Worm (Caenorhabditis elegans): ENCODE results near the gene F54E2.1.

The F54E2.1 gene

ce11 chrV:2771560-2771959 is 38.6 kb upstream of the F54E2.1 start, which contains the start of gene srh-56:
srh-56 (plus strand) TSS chrV:2771860.
- TF ChIP-seq sem-4 (tag; optimal IDR thresholded peaks at IDR 0.05): no peak
- TF ChIP-seq ztf-4 (tag; optimal IDR thresholded peaks at IDR 0.05): no peak
- no peak for TF ChIP-seq nhr-25 (tag; optimal IDR thresholded peaks at IDR 0.05)
- TF ChIP-seq crh-2 (tag; optimal IDR thresholded peaks at IDR 0.05): no peak
- TF ChIP-seq nhr-23 (tag; optimal IDR thresholded peaks at IDR 0.05): no peak
- TF ChIP-seq ceh-16 (tag; optimal IDR thresholded peaks at IDR 0.05): no peak
- TF ChIP-seq nhr-21 (tag; optimal IDR thresholded peaks at IDR 0.05): no peak
- no peak for TF ChIP-seq gmeb-1 (tag; optimal IDR thresholded peaks at IDR 0.05)
- TF ChIP-seq peb-1 (tag; optimal IDR thresholded peaks at IDR 0.05): no peak

ce11 chrV:2774042-2774441 is 36.2 kb upstream of the F54E2.1 start, which contains the start of gene srj-18:
srj-18 (plus strand) TSS chrV:2774342.
- no peak for TF ChIP-seq crh-2 (tag; optimal IDR thresholded peaks at IDR 0.05)

- TF ChIP-seq nhr-21 (tag; optimal IDR thresholded peaks at IDR 0.05) (no peak), elt-1 (tag; optimal IDR thresholded peaks at IDR 0.05) (no peak), lin-11 (tag; optimal IDR thresholded peaks at IDR 0.05) (no peak), nhr-77 (tag; optimal IDR thresholded peaks at IDR 0.05) (no peak), mab-5 (tag; optimal IDR thresholded peaks at IDR 0.05) (no peak), egl-27 (tag; optimal IDR thresholded peaks at IDR 0.05) (no peak), gmeb-1 (tag; optimal IDR thresholded peaks at IDR 0.05) (no peak), F13H6.1 (tag; optimal IDR thresholded peaks at IDR 0.05) (no peak), snpc-4 (tag; optimal IDR thresholded peaks at IDR 0.05) (no peak), nhr-237 (tag; optimal IDR thresholded peaks at IDR 0.05) (no peak), lsy-2 (tag; optimal IDR thresholded peaks at IDR 0.05) (no peak), nhr-11 (tag; optimal IDR thresholded peaks at IDR 0.05) (no peak)
Observed at ce11 chrV:2780786-2781185, 29.4 kb upstream of the F54E2.1 start, which contains the start of gene R05D8.11. R05D8.11 (minus strand) TSS chrV:2780886.

- no peak for TF ChIP-seq crh-2 (tag; optimal IDR thresholded peaks at IDR 0.05)
- TF ChIP-seq unc-62 (GFP tag; optimal IDR thresholded peaks at IDR 0.05): no peak
- no peak for TF ChIP-seq elt-1 (tag; optimal IDR thresholded peaks at IDR 0.05)
- no peak for TF ChIP-seq egl-27 (tag; optimal IDR thresholded peaks at IDR 0.05)
- TF ChIP-seq sem-4 (tag; optimal IDR thresholded peaks at IDR 0.05): no peak
- TF ChIP-seq nhr-237 (tag; optimal IDR thresholded peaks at IDR 0.05): no peak
- no peak for TF ChIP-seq lin-13 (GFP tag; optimal IDR thresholded peaks at IDR 0.05)
- no peak for TF ChIP-seq nhr-25 (tag; optimal IDR thresholded peaks at IDR 0.05)
- no peak for TF ChIP-seq sma-9 (GFP tag; optimal IDR thresholded peaks at IDR 0.05)
- TF ChIP-seq sma-9 (tag; optimal IDR thresholded peaks at IDR 0.05): no peak
- no peak for TF ChIP-seq elt-3 (tag; optimal IDR thresholded peaks at IDR 0.05)
Observed at ce11 chrV:2792958-2793357, 17.2 kb upstream of the F54E2.1 start.

ce11 chrV:2795998-2796397 is 14.2 kb upstream of the F54E2.1 start, which contains the start of gene F54E2.2:
F54E2.2 (plus strand) TSS chrV:2796298.
- no peak for TF ChIP-seq gmeb-1 (tag; optimal IDR thresholded peaks at IDR 0.05)
- TF ChIP-seq crh-2 (tag; optimal IDR thresholded peaks at IDR 0.05): no peak
- TF ChIP-seq snpc-4 (tag; optimal IDR thresholded peaks at IDR 0.05): no peak
- no peak for TF ChIP-seq nhr-237 (tag; optimal IDR thresholded peaks at IDR 0.05)
- no peak for TF ChIP-seq nhr-77 (tag; optimal IDR thresholded peaks at IDR 0.05)
- TF ChIP-seq fos-1 (tag; optimal IDR thresholded peaks at IDR 0.05): no peak
- TF ChIP-seq nhr-23 (tag; optimal IDR thresholded peaks at IDR 0.05): no peak
- TF ChIP-seq elt-3 (tag; optimal IDR thresholded peaks at IDR 0.05): no peak
- no peak for TF ChIP-seq nhr-12 (tag; optimal IDR thresholded peaks at IDR 0.05)
- TF ChIP-seq mbf-1 (tag; optimal IDR thresholded peaks at IDR 0.05): no peak

- TF ChIP-seq zag-1 (tag; optimal IDR thresholded peaks at IDR 0.05) (no peak), F13H6.1 (tag; optimal IDR thresholded peaks at IDR 0.05) (no peak), elt-3 (tag; optimal IDR thresholded peaks at IDR 0.05) (no peak), unc-39 (tag; optimal IDR thresholded peaks at IDR 0.05) (no peak), nhr-25 (tag; optimal IDR thresholded peaks at IDR 0.05) (no peak), ceh-82 (tag; optimal IDR thresholded peaks at IDR 0.05) (no peak), nhr-23 (tag; optimal IDR thresholded peaks at IDR 0.05) (no peak), ceh-16 (tag; optimal IDR thresholded peaks at IDR 0.05) (no peak), nhr-129 (tag; optimal IDR thresholded peaks at IDR 0.05) (no peak), ztf-1 (GFP tag; conservative IDR thresholded peaks at IDR 0.05) (no peak), unc-62 (GFP tag; optimal IDR thresholded peaks at IDR 0.05) (no peak), lin-13 (GFP tag; optimal IDR thresholded peaks at IDR 0.05) (no peak), mbf-1 (tag; optimal IDR thresholded peaks at IDR 0.05) (no peak), sma-9 (GFP tag; optimal IDR thresholded peaks at IDR 0.05) (no peak), sma-9 (tag; optimal IDR thresholded peaks at IDR 0.05) (no peak), fos-1 (tag; optimal IDR thresholded peaks at IDR 0.05) (no peak), C34F6.9 (tag; optimal IDR thresholded peaks at IDR 0.05) (no peak), nhr-21 (tag; optimal IDR thresholded peaks at IDR 0.05) (no peak)
Observed at ce11 chrV:2799172-2799869, 10.9 kb upstream of the F54E2.1 start.

Measured in whole organism, L2 larva.